Worm (Caenorhabditis elegans) whole organism, L1 larva: ENCODE measurements around the gene ptr-16.

ENCODE experiments used
- dpl-1 ChIP-seq, 3 experiments: fragments of 150-350 bp in 2 of 3; sonication (generic microtip) in 1 of 3; optimal IDR thresholded peaks; 2 replicates each; lab custom pipeline; 2014 to 2017; ENCODE audit warnings: missing biosample characterization in 3 of 3, missing genetic modification characterization in 3 of 3, missing genetic modification reagents in 3 of 3
- dsc-1 ChIP-seq: sonication (generic microtip); optimal IDR thresholded peaks from 2 replicates; lab custom pipeline; 2016; ENCODE audit warnings: mild to moderate bottlenecking, missing genetic modification characterization, missing compliant biosample characterization
- elt-2 ChIP-seq: sonication (generic microtip); optimal IDR thresholded peaks from 2 replicates; lab custom pipeline; 2016; ENCODE audit warnings: missing genetic modification characterization, mild to moderate bottlenecking, inconsistent platforms, missing compliant biosample characterization, missing genetic modification reagents
- elt-3 ChIP-seq, 6 experiments: fragments of 150-350 bp in 1 of 6; sonication (generic microtip); optimal IDR thresholded peaks; 2 replicates each; lab custom pipeline; 2017 to 2018; ENCODE audit warnings: missing biosample characterization in 6 of 6, missing genetic modification characterization in 6 of 6, inconsistent platforms in 1 of 6
- ets-5 ChIP-seq: fragments of 200-800 bp; sonication (Bioruptor generic); IDR thresholded peaks from 2 replicates; pipeline ENCODE4 v1.3.6; 2022; ENCODE audit warnings: missing genetic modification characterization, missing compliant biosample characterization
- lin-39 ChIP-seq: fragments of 150-350 bp; optimal IDR thresholded peaks from 2 replicates; lab custom pipeline; 2014; ENCODE audit warnings: missing biosample characterization, missing genetic modification reagents, missing genetic modification characterization
- sptf-1 ChIP-seq: fragments of 150-350 bp; optimal IDR thresholded peaks from 2 replicates; lab custom pipeline; 2014; ENCODE audit warnings: missing biosample characterization, missing genetic modification characterization
- unc-30 ChIP-seq: sonication (generic microtip); optimal IDR thresholded peaks from 2 replicates; lab custom pipeline; 2017; ENCODE audit warnings: missing biosample characterization, missing genetic modification characterization

- TF ChIP-seq dsc-1 (tag; lab: Kevin White, UChicago) (no peak), sptf-1 (no peak), dpl-1 (GFP tag; optimal IDR thresholded peaks at IDR 0.05; lab: Kevin White, UChicago) (no peak), elt-2 (tag; lab: Kevin White, UChicago) (no peak), elt-3 (tag; optimal IDR thresholded peaks at IDR 0.05; lab: Kevin White, UChicago) (no peak), unc-30 (no peak), ets-5 (no peak), lin-39 (no peak)
These were observed 58.0 kb downstream of the ptr-16 start for ce11 chrV:1223559-1223958.
